Worm (Caenorhabditis elegans): ENCODE measurements around the gene nlp-46.

DNA sequence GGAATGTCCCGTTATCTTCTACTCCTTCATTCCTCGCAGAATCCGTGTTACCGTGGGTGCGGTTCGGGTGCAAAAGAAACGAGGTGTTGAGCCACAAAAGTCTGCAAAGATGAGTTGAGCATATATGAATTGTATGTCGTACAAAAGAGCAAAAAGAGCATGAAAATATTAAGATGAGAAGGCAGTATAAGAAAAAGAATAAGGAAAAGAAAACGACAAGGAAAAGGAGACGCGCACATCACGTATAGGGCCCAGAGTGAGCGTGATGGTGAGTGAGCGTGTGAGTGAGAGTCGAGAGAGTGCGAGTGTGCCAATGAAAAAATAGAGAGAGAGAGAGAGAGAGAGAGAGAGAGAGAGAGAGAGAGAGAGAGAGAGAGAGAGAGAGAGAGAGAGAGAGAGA lies 43.2 kb downstream of the nlp-46 start, which contains the start of gene egl-10:
- TF ChIP-seq klf-2 (GFP tag; conservative IDR thresholded peaks at IDR 0.05): no peak
- no peak for TF ChIP-seq tab-1 (GFP tag; IDR thresholded peaks at IDR 0.05)
- no peak for TF ChIP-seq ztf-29 (GFP tag; IDR thresholded peaks at IDR 0.05)
